Worm (Caenorhabditis elegans) whole organism, L1 larva: ENCODE results near the gene hlh-10.

Source experiments
- ceh-82 ChIP-seq, 3 experiments: fragments of 150-350 bp in 1 of 3; sonication (generic microtip) in 2 of 3; optimal IDR thresholded peaks; 2 replicates each; lab custom pipeline; 2014 to 2017; ENCODE audit warnings: missing biosample characterization in 3 of 3, missing genetic modification characterization in 3 of 3
- ces-1 ChIP-seq: fragments of 150-350 bp; optimal IDR thresholded peaks from 2 replicates; lab custom pipeline; 2014; ENCODE audit warnings: missing biosample characterization, missing genetic modification reagents, missing genetic modification characterization
- efl-3 ChIP-seq: fragments of 200-800 bp; sonication (Bioruptor generic); optimal IDR thresholded peaks from 2 replicates; lab custom pipeline; 2018; ENCODE audit warnings: mild to moderate bottlenecking, missing genetic modification characterization, missing compliant biosample characterization
- egl-27 ChIP-seq, 2 experiments: fragments of 150-350 bp in 1 of 2; sonication (generic microtip); optimal IDR thresholded peaks; 3 replicates each; lab custom pipeline; 2017 to 2018; ENCODE audit warnings: missing biosample characterization in 2 of 2, missing genetic modification characterization in 2 of 2, missing genetic modification reagents in 2 of 2
- elt-3 ChIP-seq, 6 experiments: fragments of 150-350 bp in 1 of 6; sonication (generic microtip); optimal IDR thresholded peaks; 2 replicates each; lab custom pipeline; 2017 to 2018; ENCODE audit warnings: missing biosample characterization in 6 of 6, missing genetic modification characterization in 6 of 6, inconsistent platforms in 1 of 6
- lsy-2 ChIP-seq, 2 experiments: fragments of 150-350 bp; optimal IDR thresholded peaks; 2 replicates each; lab custom pipeline; 2014; ENCODE audit warnings: missing biosample characterization in 2 of 2, missing genetic modification characterization in 2 of 2
- mdl-1 ChIP-seq, 2 experiments: fragments of 150-350 bp; optimal IDR thresholded peaks; 2 replicates each; lab custom pipeline; 2014 to 2017; ENCODE audit warnings: missing biosample characterization in 2 of 2, missing genetic modification characterization in 2 of 2, inconsistent platforms in 1 of 2
- nhr-237 ChIP-seq: fragments of 150-350 bp; optimal IDR thresholded peaks from 2 replicates; lab custom pipeline; 2014; ENCODE audit warnings: missing biosample characterization, missing genetic modification characterization
- nhr-76 ChIP-seq: sonication (generic microtip); optimal IDR thresholded peaks from 2 replicates; lab custom pipeline; 2017; ENCODE audit warnings: missing biosample characterization, missing genetic modification characterization
- snpc-4 ChIP-seq: fragments of 150-350 bp; optimal IDR thresholded peaks from 2 replicates; lab custom pipeline; 2014; ENCODE audit warnings: missing biosample characterization, missing genetic modification characterization
- zag-1 ChIP-seq: fragments of 150-350 bp; optimal IDR thresholded peaks from 2 replicates; lab custom pipeline; 2014; ENCODE audit warnings: missing biosample characterization, missing genetic modification characterization
- ztf-11 ChIP-seq, 2 experiments: sonication (generic microtip); optimal IDR thresholded peaks; 2 replicates each; lab custom pipeline; 2016 to 2017; ENCODE audit warnings: missing genetic modification characterization in 2 of 2, missing biosample characterization in 1 of 2, missing compliant biosample characterization in 1 of 2

DNA sequence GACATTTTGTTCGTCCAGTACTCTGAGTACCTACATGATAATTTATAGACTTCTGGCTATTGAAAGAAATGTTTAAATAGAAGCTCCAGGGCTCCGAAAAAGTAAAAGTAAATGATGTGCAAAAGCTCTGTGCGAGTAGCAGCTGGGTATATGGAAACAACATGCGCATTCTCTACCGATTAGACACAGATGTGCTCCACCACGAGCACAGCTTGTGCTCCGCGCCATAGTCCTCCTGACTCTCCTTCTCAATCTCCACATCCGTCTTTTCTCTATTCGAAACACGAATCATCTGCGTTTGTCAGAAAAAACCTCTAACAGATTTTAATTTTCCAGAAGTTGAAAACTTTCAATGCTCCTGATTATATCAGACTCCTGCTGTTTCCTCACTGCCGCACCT, 1.4 kb upstream of the hlh-10 start:
- no peak for TF ChIP-seq mdl-1 (tag; optimal IDR thresholded peaks at IDR 0.05; lab: Kevin White, UChicago)
- no peak for TF ChIP-seq ces-1 (GFP tag; lab: Kevin White, UChicago)
- TF ChIP-seq efl-3 (GFP tag; lab: Kevin White, UChicago), result no peak
- TF ChIP-seq nhr-76 (tag; lab: Kevin White, UChicago), result no peak
- TF ChIP-seq lsy-2 (tag; optimal IDR thresholded peaks at IDR 0.05; lab: Kevin White, UChicago), result no peak
- TF ChIP-seq nhr-237, result no peak
- no peak for TF ChIP-seq elt-3 (tag; optimal IDR thresholded peaks at IDR 0.05; lab: Kevin White, UChicago)
- no peak for TF ChIP-seq egl-27 (tag; optimal IDR thresholded peaks at IDR 0.05; lab: Kevin White, UChicago)
- TF ChIP-seq ztf-11 (tag; optimal IDR thresholded peaks at IDR 0.05; lab: Kevin White, UChicago), result no peak
- no peak for TF ChIP-seq zag-1 (tag; lab: Kevin White, UChicago)
- no peak for TF ChIP-seq snpc-4 (tag; lab: Kevin White, UChicago)
- no peak for TF ChIP-seq ceh-82 (tag; optimal IDR thresholded peaks at IDR 0.05; lab: Kevin White, UChicago)
